Worm (Caenorhabditis elegans) whole organism, mixed stage, embryonic: Measurements from ENCODE around the gene C24H10.2.
A peak's percentile ranks its signal among the peaks of the same experiment; 100 is the strongest.

ENCODE experiments used
- bed-3 ChIP-seq: fragments of 200-800 bp; sonication (Bioruptor generic); optimal IDR thresholded peaks from 3 replicates; lab custom pipeline; 2018; ENCODE audit warnings: mild to moderate bottlenecking, missing genetic modification characterization, moderate library complexity, missing compliant biosample characterization
- ces-1 ChIP-seq: fragments of 150-350 bp; optimal IDR thresholded peaks from 2 replicates; lab custom pipeline; 2014; ENCODE audit warnings: missing biosample characterization, missing genetic modification reagents, missing genetic modification characterization
- elt-1 ChIP-seq: sonication (generic microtip); optimal IDR thresholded peaks from 2 replicates; lab custom pipeline; 2017; ENCODE audit warnings: missing genetic modification characterization, mild to moderate bottlenecking, missing compliant biosample characterization, antibody characterized with exemption, moderate library complexity, borderline replicate concordance; ENCODE audit not compliant: insufficient read depth
- elt-3 ChIP-seq: fragments of 150-350 bp; optimal IDR thresholded peaks from 2 replicates; lab custom pipeline; 2014; ENCODE audit warnings: missing biosample characterization, missing genetic modification characterization
- lin-32 ChIP-seq: fragments of 200-800 bp; sonication (Bioruptor generic); optimal IDR thresholded peaks from 2 replicates; lab custom pipeline; 2018; ENCODE audit warnings: mild to moderate bottlenecking, missing genetic modification characterization, missing compliant biosample characterization
- lsy-2 ChIP-seq: fragments of 150-350 bp; optimal IDR thresholded peaks from 2 replicates; lab custom pipeline; 2014; ENCODE audit warnings: missing biosample characterization, missing genetic modification characterization
- nhr-28 ChIP-seq: fragments of 150-350 bp; optimal IDR thresholded peaks from 2 replicates; lab custom pipeline; 2014; ENCODE audit warnings: missing biosample characterization, missing genetic modification characterization
- pha-4 ChIP-seq: fragments of 150-350 bp; optimal IDR thresholded peaks from 2 replicates; lab custom pipeline; 2018; ENCODE audit warnings: missing biosample characterization, missing genetic modification reagents, missing genetic modification characterization
- sptf-1 ChIP-seq: sonication (generic microtip); optimal IDR thresholded peaks from 2 replicates; lab custom pipeline; 2017; ENCODE audit warnings: mild to moderate bottlenecking, missing genetic modification characterization, moderate library complexity, missing compliant biosample characterization
- unc-62 ChIP-seq: fragments of 150-350 bp; optimal IDR thresholded peaks from 2 replicates; lab custom pipeline; 2014; ENCODE audit warnings: missing biosample characterization, missing genetic modification reagents, missing genetic modification characterization

DNA sequence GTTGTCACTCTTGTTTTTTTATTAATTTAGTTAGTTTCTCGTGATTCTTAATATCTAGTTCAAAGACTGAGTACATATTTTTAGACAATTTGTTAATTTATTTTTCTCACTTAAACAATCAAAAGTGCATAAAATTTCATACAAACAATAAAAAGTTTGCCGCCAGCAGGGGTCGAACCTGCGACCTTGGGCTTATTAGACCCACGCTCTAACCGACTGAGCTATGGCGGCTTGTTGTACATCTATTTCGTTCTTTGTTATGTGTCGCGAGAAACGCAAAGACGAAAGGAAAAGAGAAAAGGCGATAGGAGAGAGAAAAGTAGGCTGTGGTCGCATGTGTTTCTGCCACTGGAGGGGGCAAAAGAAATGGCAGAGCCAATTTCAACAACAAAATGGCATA, 21.1 kb downstream of the C24H10.2 start:
- peak; percentile 56 for TF ChIP-seq nhr-28 (tag; lab: Kevin White, UChicago)
- peak; percentile 98 for TF ChIP-seq sptf-1
- peak; percentile 90 for TF ChIP-seq lin-32 (GFP tag; lab: Kevin White, UChicago)
- peak; percentile 55 for TF ChIP-seq lsy-2
- peak; percentile 64 for TF ChIP-seq pha-4 (tag; lab: Kevin White, UChicago)
- TF ChIP-seq elt-1, result no peak
- TF ChIP-seq elt-3 (tag; lab: Kevin White, UChicago), result peak; percentile 52
- peak; percentile 92 for TF ChIP-seq bed-3 (GFP tag; lab: Kevin White, UChicago)
- TF ChIP-seq unc-62 (GFP tag; lab: Kevin White, UChicago), result peak; percentile 74
- peak; percentile 73 for TF ChIP-seq ces-1 (GFP tag; lab: Kevin White, UChicago)
